Worm (Caenorhabditis elegans) whole organism, L1 larva: ENCODE measurements around the gene R04A9.1.

Experiments used
- C04F5.9 ChIP-seq: sonication (generic microtip); optimal IDR thresholded peaks from 2 replicates; lab custom pipeline; 2016; ENCODE audit warnings: missing genetic modification characterization, missing compliant biosample characterization
- C16A3.4 ChIP-seq: fragments of 150-350 bp; optimal IDR thresholded peaks from 2 replicates; lab custom pipeline; 2014; ENCODE audit warnings: missing biosample characterization, missing genetic modification characterization
- F16B12.6 ChIP-seq: fragments of 150-350 bp; optimal IDR thresholded peaks from 2 replicates; lab custom pipeline; 2014; ENCODE audit warnings: missing biosample characterization, missing genetic modification characterization
- Y116A8C.19 ChIP-seq: sonication (generic microtip); optimal IDR thresholded peaks from 2 replicates; lab custom pipeline; 2016; ENCODE audit warnings: missing compliant biosample characterization, missing genetic modification characterization, borderline replicate concordance
- alr-1 ChIP-seq: fragments of 200-800 bp; sonication (Bioruptor generic); optimal IDR thresholded peaks from 2 replicates; lab custom pipeline; 2018; ENCODE audit warnings: borderline replicate concordance, mild to moderate bottlenecking, missing genetic modification characterization, missing compliant biosample characterization
- aly-2 ChIP-seq: fragments of 150-350 bp; optimal IDR thresholded peaks from 2 replicates; lab custom pipeline; 2014; ENCODE audit warnings: missing biosample characterization, missing genetic modification characterization
- ama-1 ChIP-seq: fragments of 150-350 bp; optimal IDR thresholded peaks from 2 replicates; lab custom pipeline; 2014
- blmp-1 ChIP-seq: fragments of 150-350 bp; optimal IDR thresholded peaks from 2 replicates; lab custom pipeline; 2014; ENCODE audit warnings: missing biosample characterization, missing genetic modification characterization
- ceh-8 ChIP-seq: fragments of 200-800 bp; sonication (Bioruptor generic); optimal IDR thresholded peaks from 2 replicates; lab custom pipeline; 2018; ENCODE audit warnings: mild to moderate bottlenecking, missing genetic modification characterization, moderate library complexity, missing compliant biosample characterization
- ceh-82 ChIP-seq, 3 experiments: fragments of 150-350 bp in 1 of 3; sonication (generic microtip) in 2 of 3; optimal IDR thresholded peaks; 2 replicates each; lab custom pipeline; 2014 to 2017; ENCODE audit warnings: missing biosample characterization in 3 of 3, missing genetic modification characterization in 3 of 3
- ceh-88 ChIP-seq: fragments of 200-800 bp; sonication (Bioruptor generic); IDR thresholded peaks from 2 replicates; pipeline ENCODE4 v1.3.6; 2022; ENCODE audit warnings: missing genetic modification characterization, missing compliant biosample characterization
- dpl-1 ChIP-seq, 3 experiments: fragments of 150-350 bp in 2 of 3; sonication (generic microtip) in 1 of 3; optimal IDR thresholded peaks; 2 replicates each; lab custom pipeline; 2014 to 2017; ENCODE audit warnings: missing biosample characterization in 3 of 3, missing genetic modification characterization in 3 of 3, missing genetic modification reagents in 3 of 3
- efl-1 ChIP-seq, 4 experiments: fragments of 150-350 bp; optimal IDR thresholded peaks in 3 of 4; peaks in 1 of 4; 1 replicate in 1 of 4; 2 replicates in 3 of 4; lab custom pipeline; 2014; ENCODE audit warnings: missing biosample characterization in 2 of 4, missing genetic modification characterization in 2 of 4, missing genetic modification reagents in 2 of 4
- efl-3 ChIP-seq: fragments of 200-800 bp; sonication (Bioruptor generic); optimal IDR thresholded peaks from 2 replicates; lab custom pipeline; 2018; ENCODE audit warnings: mild to moderate bottlenecking, missing genetic modification characterization, missing compliant biosample characterization
- egl-13 ChIP-seq: sonication (generic microtip); optimal IDR thresholded peaks from 2 replicates; lab custom pipeline; 2016; ENCODE audit warnings: missing genotype, missing genetic modification reagents, missing genetic modification characterization, missing compliant biosample characterization
- grh-1 ChIP-seq: fragments of 200-800 bp; sonication (Bioruptor generic); IDR thresholded peaks from 2 replicates; pipeline ENCODE4 v1.3.6; 2022; ENCODE audit warnings: missing genetic modification reagents, missing genetic modification characterization, missing compliant biosample characterization
- hlh-17 ChIP-seq: fragments of 200-800 bp; sonication (Bioruptor generic); optimal IDR thresholded peaks from 2 replicates; lab custom pipeline; 2018; ENCODE audit warnings: missing genetic modification characterization, mild to moderate bottlenecking, missing compliant biosample characterization, moderate library complexity, borderline replicate concordance
- hlh-4 ChIP-seq: sonication (generic microtip); optimal IDR thresholded peaks from 2 replicates; lab custom pipeline; 2016; ENCODE audit warnings: mild to moderate bottlenecking, missing genetic modification characterization, missing compliant biosample characterization
- lin-35 ChIP-seq, 2 experiments: fragments of 150-350 bp; optimal IDR thresholded peaks; 2 replicates each; lab custom pipeline; 2014; ENCODE audit warnings: missing biosample characterization in 2 of 2, missing genetic modification characterization in 2 of 2, missing genetic modification reagents in 2 of 2
- lir-3 ChIP-seq: sonication (generic microtip); optimal IDR thresholded peaks from 2 replicates; lab custom pipeline; 2016; ENCODE audit warnings: mild to moderate bottlenecking, missing genetic modification characterization, moderate library complexity, missing compliant biosample characterization; ENCODE audit not compliant: poor library complexity
- mab-9 ChIP-seq: fragments of 200-800 bp; sonication (Bioruptor generic); IDR thresholded peaks from 2 replicates; pipeline ENCODE4 v1.3.6; 2022; ENCODE audit warnings: missing genetic modification reagents, missing genetic modification characterization, missing compliant biosample characterization
- mef-2 ChIP-seq: fragments of 150-350 bp; optimal IDR thresholded peaks from 2 replicates; lab custom pipeline; 2014; ENCODE audit warnings: missing biosample characterization, missing genetic modification characterization
- nhr-11 ChIP-seq: fragments of 150-350 bp; optimal IDR thresholded peaks from 2 replicates; lab custom pipeline; 2014; ENCODE audit warnings: missing biosample characterization, missing genetic modification characterization
- nhr-19 ChIP-seq: fragments of 200-800 bp; sonication (Bioruptor generic); conservative IDR thresholded peaks from 2 replicates; pipeline ENCODE4 v1.3.6; 2022; ENCODE audit warnings: missing genetic modification characterization, missing compliant biosample characterization
- nhr-20 ChIP-seq: sonication (generic microtip); optimal IDR thresholded peaks from 2 replicates; lab custom pipeline; 2016; ENCODE audit warnings: mild to moderate bottlenecking, missing genetic modification characterization, missing compliant biosample characterization
- nhr-237 ChIP-seq: fragments of 150-350 bp; optimal IDR thresholded peaks from 2 replicates; lab custom pipeline; 2014; ENCODE audit warnings: missing biosample characterization, missing genetic modification characterization
- nhr-47 ChIP-seq: sonication (generic microtip); optimal IDR thresholded peaks from 2 replicates; lab custom pipeline; 2016; ENCODE audit warnings: mild to moderate bottlenecking, missing genetic modification characterization, moderate library complexity, missing compliant biosample characterization
- nhr-71 ChIP-seq: sonication (generic microtip); optimal IDR thresholded peaks from 2 replicates; lab custom pipeline; 2016; ENCODE audit warnings: mild to moderate bottlenecking, missing genetic modification characterization, moderate library complexity, missing compliant biosample characterization
- nhr-77 ChIP-seq: fragments of 150-350 bp; optimal IDR thresholded peaks from 2 replicates; lab custom pipeline; 2014; ENCODE audit warnings: missing biosample characterization, missing genetic modification characterization
- nhr-85 ChIP-seq: sonication (generic microtip); peaks from one replicate; lab custom pipeline; 2016; ENCODE audit warnings: missing genetic modification characterization, inconsistent platforms, missing compliant biosample characterization
- pag-3 ChIP-seq: sonication (generic microtip); optimal IDR thresholded peaks from 2 replicates; lab custom pipeline; 2017; ENCODE audit warnings: missing genetic modification characterization, mild to moderate bottlenecking, missing compliant biosample characterization, antibody characterized with exemption, borderline replicate concordance; ENCODE audit not compliant: insufficient read depth
- pax-3 ChIP-seq: fragments of 200-800 bp; sonication (Bioruptor generic); optimal IDR thresholded peaks from 2 replicates; lab custom pipeline; 2018; ENCODE audit warnings: mild to moderate bottlenecking, missing genetic modification characterization, moderate library complexity, missing compliant biosample characterization
- pqm-1 ChIP-seq: sonication (generic microtip); optimal IDR thresholded peaks from 3 replicates; lab custom pipeline; 2017; ENCODE audit warnings: missing biosample characterization, missing genetic modification characterization
- rnt-1 ChIP-seq: sonication (generic microtip); optimal IDR thresholded peaks from 2 replicates; lab custom pipeline; 2016; ENCODE audit warnings: mild to moderate bottlenecking, missing genetic modification characterization, moderate library complexity, missing compliant biosample characterization
- skn-1 ChIP-seq: fragments of 150-350 bp; optimal IDR thresholded peaks from 2 replicates; lab custom pipeline; 2014; ENCODE audit warnings: missing biosample characterization, missing genetic modification characterization
- snpc-4 ChIP-seq: fragments of 150-350 bp; optimal IDR thresholded peaks from 2 replicates; lab custom pipeline; 2014; ENCODE audit warnings: missing biosample characterization, missing genetic modification characterization
- sox-4 ChIP-seq: sonication (generic microtip); optimal IDR thresholded peaks from 2 replicates; lab custom pipeline; 2016; ENCODE audit warnings: missing genetic modification characterization, missing compliant biosample characterization
- sup-37 ChIP-seq: fragments of 200-800 bp; sonication (Bioruptor generic); optimal IDR thresholded peaks from 2 replicates; lab custom pipeline; 2018; ENCODE audit warnings: mild to moderate bottlenecking, missing genetic modification characterization, missing compliant biosample characterization
- swsn-7 ChIP-seq: sonication (generic microtip); optimal IDR thresholded peaks from 2 replicates; lab custom pipeline; 2016; ENCODE audit warnings: missing genetic modification characterization, missing compliant biosample characterization
- tbx-2 ChIP-seq: sonication (generic microtip); optimal IDR thresholded peaks from 2 replicates; lab custom pipeline; 2016; ENCODE audit warnings: missing genetic modification characterization, missing compliant biosample characterization
- unc-130 ChIP-seq: fragments of 150-350 bp; optimal IDR thresholded peaks from 2 replicates; lab custom pipeline; 2017; ENCODE audit warnings: missing biosample characterization, missing genetic modification characterization, inconsistent platforms
- unc-30 ChIP-seq: sonication (generic microtip); optimal IDR thresholded peaks from 2 replicates; lab custom pipeline; 2017; ENCODE audit warnings: missing biosample characterization, missing genetic modification characterization
- unc-62 ChIP-seq: fragments of 150-350 bp; optimal IDR thresholded peaks from 2 replicates; lab custom pipeline; 2014; ENCODE audit warnings: missing biosample characterization, missing genetic modification reagents, missing genetic modification characterization
- unc-86 ChIP-seq: sonication (generic microtip); optimal IDR thresholded peaks from 2 replicates; lab custom pipeline; 2016; ENCODE audit warnings: missing genetic modification characterization, missing compliant biosample characterization
- xbp-1 ChIP-seq: sonication (generic microtip); optimal IDR thresholded peaks from 2 replicates; lab custom pipeline; 2016; ENCODE audit warnings: missing genetic modification characterization, missing compliant biosample characterization
- zag-1 ChIP-seq: fragments of 150-350 bp; optimal IDR thresholded peaks from 2 replicates; lab custom pipeline; 2014; ENCODE audit warnings: missing biosample characterization, missing genetic modification characterization

R04A9.1 gene

ce11 chrX:397259-397658 lies 7.4 kb upstream of the R04A9.1 start, which contains the start of gene R04A9.6:
Gene R04A9.6 (plus strand): TSS chrX:397559.
- peak; percentile 37 for TF ChIP-seq nhr-85 (tag; lab: Kevin White, UChicago)
- no peak for TF ChIP-seq efl-3 (GFP tag; lab: Kevin White, UChicago)

DNA sequence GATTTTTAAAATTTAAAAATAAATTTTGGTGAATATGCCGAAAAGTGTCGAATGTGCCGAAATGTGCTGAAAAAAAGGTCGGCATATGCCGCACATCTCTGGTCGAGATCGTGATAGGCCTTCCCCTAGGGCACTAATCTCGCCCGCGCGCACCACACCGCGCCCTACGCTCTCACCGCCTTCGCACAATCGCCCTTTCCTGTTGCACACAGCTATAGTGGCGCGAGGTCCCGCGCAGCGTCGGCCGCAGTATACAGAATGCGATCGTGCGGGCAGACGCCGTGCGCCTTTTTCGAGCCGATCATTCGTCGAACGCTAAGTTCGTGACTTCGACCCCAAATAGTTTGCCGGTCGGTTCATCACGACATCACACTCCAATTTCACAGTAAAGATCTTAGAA lies 5.2 kb upstream of the R04A9.1 start:
- TF ChIP-seq hlh-4: no peak
- TF ChIP-seq pqm-1 (tag; lab: Kevin White, UChicago): no peak
- no peak for TF ChIP-seq unc-86 (tag; lab: Kevin White, UChicago)
- TF ChIP-seq unc-30: no peak
- no peak for TF ChIP-seq ceh-8 (GFP tag; lab: Kevin White, UChicago)
- TF ChIP-seq C16A3.4 (tag; lab: Kevin White, UChicago): no peak
- TF ChIP-seq pax-3 (tag; lab: Kevin White, UChicago): no peak
- no peak for TF ChIP-seq nhr-237 (tag; lab: Kevin White, UChicago)
- TF ChIP-seq snpc-4 (tag; lab: Kevin White, UChicago): no peak
- no peak for TF ChIP-seq zag-1 (tag; lab: Kevin White, UChicago)
- no peak for TF ChIP-seq blmp-1 (tag; lab: Kevin White, UChicago)
- no peak for TF ChIP-seq lin-35 (GFP tag; optimal IDR thresholded peaks at IDR 0.05; lab: Kevin White, UChicago)
- no peak for TF ChIP-seq mef-2 (tag; lab: Kevin White, UChicago)
- TF ChIP-seq nhr-47: no peak
- TF ChIP-seq swsn-7: no peak
- TF ChIP-seq lir-3 (tag; lab: Kevin White, UChicago): no peak
- TF ChIP-seq efl-1 (optimal IDR thresholded peaks at IDR 0.05; lab: Kevin White, UChicago): no peak
- TF ChIP-seq efl-1 (GFP tag; optimal IDR thresholded peaks at IDR 0.05 in 1 of 2; lab: Kevin White, UChicago): no peak

DNA sequence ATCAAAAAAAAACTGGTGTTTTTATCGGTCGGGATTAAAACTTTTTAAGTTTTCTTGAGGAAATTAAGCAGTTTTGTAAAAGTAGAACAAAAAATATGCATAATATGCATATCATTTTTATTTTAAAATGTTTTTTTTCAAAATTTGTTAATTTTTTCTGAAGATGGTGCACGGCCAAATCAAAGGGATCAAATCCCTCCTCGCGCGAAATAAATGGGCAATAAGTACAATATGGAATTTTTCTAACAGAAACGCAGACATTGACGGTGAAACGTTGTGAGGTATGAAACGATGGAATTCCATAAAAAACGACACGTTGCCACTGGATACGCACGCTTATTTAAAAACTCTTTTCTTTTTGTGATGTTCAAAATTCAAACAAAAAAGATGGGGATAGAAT lies 1.7 kb upstream of the R04A9.1 start:
- TF ChIP-seq nhr-47 (peak; percentile 53), ceh-88 (GFP tag; lab: Robert Waterston, UW) (no peak)

ce11 chrX:410073-410572 lies 5.4 kb downstream of the R04A9.1 start:
- no peak for TF ChIP-seq efl-3 (GFP tag; lab: Kevin White, UChicago)
- no peak for TF ChIP-seq Y116A8C.19
- TF ChIP-seq unc-62 (GFP tag; lab: Kevin White, UChicago): no peak
- TF ChIP-seq hlh-17 (GFP tag; lab: Kevin White, UChicago): no peak
- TF ChIP-seq nhr-19 (GFP tag; lab: Robert Waterston, UW): peak; percentile 89
- peak; percentile 57; the same call in 1 of the 2 replicates for TF ChIP-seq mab-9 (GFP tag; lab: Robert Waterston, UW)
- TF ChIP-seq dpl-1 (GFP tag; optimal IDR thresholded peaks at IDR 0.05; lab: Kevin White, UChicago): peak in 2 of 3 experiments; percentile 53
- TF ChIP-seq alr-1: no peak
- TF ChIP-seq unc-30: no peak
- peak; percentile 64 to 68 for TF ChIP-seq efl-1 (optimal IDR thresholded peaks at IDR 0.05; lab: Kevin White, UChicago)
- peak in 1 of 2 experiments; percentile 94 for TF ChIP-seq efl-1 (GFP tag; optimal IDR thresholded peaks at IDR 0.05 in 1 of 2; lab: Kevin White, UChicago)
- peak; percentile 77 to 92 (median 86) for TF ChIP-seq ceh-82 (tag; optimal IDR thresholded peaks at IDR 0.05; lab: Kevin White, UChicago)
- peak; percentile 83 for TF ChIP-seq egl-13 (tag; lab: Kevin White, UChicago)
- peak; percentile 72 for TF ChIP-seq C04F5.9 (tag; lab: Kevin White, UChicago)
- peak; percentile 64 for TF ChIP-seq grh-1 (GFP tag; lab: Robert Waterston, UW)
- peak; percentile 79 for TF ChIP-seq rnt-1 (tag; lab: Kevin White, UChicago)
- peak; percentile 21 for TF ChIP-seq F16B12.6
- peak; percentile 70 for TF ChIP-seq skn-1 (tag; lab: Kevin White, UChicago)
- TF ChIP-seq pax-3 (tag; lab: Kevin White, UChicago): peak; percentile 62
- TF ChIP-seq nhr-71 (tag; lab: Kevin White, UChicago): peak; percentile 93
- peak; percentile 88 for TF ChIP-seq nhr-20
- TF ChIP-seq aly-2 (tag; lab: Kevin White, UChicago): peak; percentile 77
- TF ChIP-seq pag-3 (tag; lab: Kevin White, UChicago): peak; percentile 66
- TF ChIP-seq tbx-2: peak; percentile 89
- TF ChIP-seq lir-3 (tag; lab: Kevin White, UChicago): peak; percentile 78
- TF ChIP-seq unc-130: no peak
- TF ChIP-seq xbp-1 (tag; lab: Kevin White, UChicago): peak; percentile 76
- peak; percentile 40 for TF ChIP-seq nhr-11 (tag; lab: Kevin White, UChicago)
- peak; percentile 90 for TF ChIP-seq sox-4
- peak; percentile 86 for TF ChIP-seq nhr-77 (tag; lab: Kevin White, UChicago)
- TF ChIP-seq sup-37 (GFP tag; lab: Kevin White, UChicago): peak; percentile 66
- no peak for TF ChIP-seq ama-1 (lab: Kevin White, UChicago)
